Fruit fly (Drosophila melanogaster): ENCODE data around the gene frac.
A peak's percentile ranks its signal among the peaks of the same experiment; 100 is the strongest.

Gene frac

DNA sequence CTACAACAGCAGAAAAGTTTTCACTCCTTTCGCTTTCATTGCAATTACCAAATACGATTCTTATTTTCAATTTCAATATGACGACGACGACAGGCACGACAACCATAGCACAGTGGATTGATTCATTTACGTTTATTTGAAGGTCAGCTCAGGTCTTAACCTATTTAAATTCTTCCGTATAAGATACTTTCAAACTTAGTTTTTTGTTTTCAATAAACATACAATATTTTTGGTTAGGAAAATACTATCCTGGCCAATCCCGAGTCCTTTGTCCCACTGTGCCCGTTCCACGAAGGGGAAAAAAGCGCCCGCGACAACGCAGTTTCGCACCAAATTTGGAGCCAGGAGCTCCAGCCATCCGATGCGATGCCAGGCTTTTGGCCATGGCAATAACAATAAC lies 12.2 kb upstream of the frac start:
- TF ChIP-seq ss (GFP tag; optimal IDR thresholded peaks at IDR 0.05) (no peak), fd85E (GFP tag; optimal IDR thresholded peaks at IDR 0.05) (no peak), Lpt (GFP tag; optimal IDR thresholded peaks at IDR 0.05) (peak; percentile 32), CG8632 (GFP tag; optimal IDR thresholded peaks at IDR 0.05) (peak; percentile 16), Eip75B (GFP tag; optimal IDR thresholded peaks at IDR 0.05) (no peak), CG32006 (GFP tag; optimal IDR thresholded peaks at IDR 0.05) (peak; percentile 63), esn (GFP tag; optimal IDR thresholded peaks at IDR 0.05) (no peak), pdm3 (GFP tag; optimal IDR thresholded peaks at IDR 0.05) (peak; percentile 40), CG34406 (GFP tag; optimal IDR thresholded peaks at IDR 0.05) (peak; percentile 32), CG7368 (GFP tag; optimal IDR thresholded peaks at IDR 0.05) (peak; percentile 23), net (GFP tag; optimal IDR thresholded peaks at IDR 0.05) (peak; percentile 36), spab (GFP tag; optimal IDR thresholded peaks at IDR 0.05) (no peak), CG11762 (GFP tag; optimal IDR thresholded peaks at IDR 0.05; ENCODE audit: insufficient read depth) (peak; percentile 12), vri (GFP tag; optimal IDR thresholded peaks at IDR 0.05) (no peak), cyc (GFP tag; optimal IDR thresholded peaks at IDR 0.05) (no peak), OdsH (GFP tag; optimal IDR thresholded peaks at IDR 0.05) (peak; percentile 23), CG8119 (GFP tag; IDR thresholded peaks at IDR 0.05) (peak; percentile 60; the same call in 2 of the 3 replicates), lz (GFP tag; optimal IDR thresholded peaks at IDR 0.05) (no peak), Eip78C (GFP tag) (peak; percentile 64), Blimp-1 (GFP tag; optimal IDR thresholded peaks at IDR 0.05) (no peak), Eip93F (GFP tag; optimal IDR thresholded peaks at IDR 0.05) (no peak), CG4318 (GFP tag; optimal IDR thresholded peaks at IDR 0.05) (peak; percentile 6), Sox15 (GFP tag; optimal IDR thresholded peaks at IDR 0.05) (peak; percentile 6), CG6792 (GFP tag; optimal IDR thresholded peaks at IDR 0.05) (peak; percentile 11), CG3919 (GFP tag; optimal IDR thresholded peaks at IDR 0.05) (peak; percentile 51), Hr4 (GFP tag; optimal IDR thresholded peaks at IDR 0.05) (peak; percentile 62), acj6 (GFP tag; optimal IDR thresholded peaks at IDR 0.05) (peak; percentile 31), CG15336 (GFP tag; IDR thresholded peaks at IDR 0.05) (peak; percentile 52), dac (GFP tag; optimal IDR thresholded peaks at IDR 0.05) (no peak), CG6854 (GFP tag; optimal IDR thresholded peaks at IDR 0.05) (no peak), CG11294 (GFP tag; IDR thresholded peaks at IDR 0.05) (no peak), svp (GFP tag) (peak; percentile 72), CG8319 (GFP tag; optimal IDR thresholded peaks at IDR 0.05) (peak; percentile 13), Ets96B (tag; optimal IDR thresholded peaks at IDR 0.05) (no peak), Smox (GFP tag; optimal IDR thresholded peaks at IDR 0.05) (no peak), Hr39 (GFP tag; optimal IDR thresholded peaks at IDR 0.05) (peak; percentile 6), topi (GFP tag; optimal IDR thresholded peaks at IDR 0.05) (no peak), CG10669 (GFP tag; optimal IDR thresholded peaks at IDR 0.05) (no peak), CG6163 (GFP tag; IDR thresholded peaks at IDR 0.05) (peak; percentile 55; the same call in 2 of the 3 replicates), CG1621 (tag; optimal IDR thresholded peaks at IDR 0.05) (no peak), CG6276 (GFP tag; optimal IDR thresholded peaks at IDR 0.05) (peak; percentile 41), Gug (GFP tag; IDR thresholded peaks at IDR 0.05) (peak; percentile 41; the same call in 1 of the 2 replicates), fd59A (GFP tag; optimal IDR thresholded peaks at IDR 0.05) (no peak), eg (GFP tag; IDR thresholded peaks at IDR 0.05) (peak; percentile 74), salr (GFP tag; optimal IDR thresholded peaks at IDR 0.05) (no peak), achi (GFP tag; optimal IDR thresholded peaks at IDR 0.05) (peak; percentile 31), fkh (GFP tag; optimal IDR thresholded peaks at IDR 0.05) (no peak)
